Fruit fly (Drosophila melanogaster): ENCODE measurements around the gene Prim1.

Prim1 gene

DNA sequence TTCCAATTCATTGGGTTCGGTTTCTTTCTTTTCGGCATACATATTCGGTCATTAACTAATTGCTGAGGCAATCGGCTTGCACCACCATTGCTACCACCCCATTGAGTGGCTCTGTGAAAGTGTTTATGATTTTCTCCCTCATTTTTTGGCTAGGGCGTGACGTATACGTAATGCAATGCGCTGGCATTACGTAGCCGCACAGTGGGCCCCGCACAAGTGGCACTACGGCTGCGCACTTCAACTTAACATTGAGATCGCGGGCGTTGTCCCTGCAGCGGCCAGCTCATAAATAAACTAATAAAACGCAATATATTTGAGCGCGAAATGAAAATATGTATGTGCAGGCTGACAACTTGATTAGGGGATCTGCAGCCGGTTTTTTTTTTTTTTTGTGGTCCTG lies 8.7 kb upstream of the Prim1 start:
- TF ChIP-seq Rel (GFP tag; optimal IDR thresholded peaks at IDR 0.05) (no peak), Rel (tag; optimal IDR thresholded peaks at IDR 0.05) (no peak), Hr83 (GFP tag; optimal IDR thresholded peaks at IDR 0.05; ENCODE audit: poor library complexity, severe bottlenecking) (no peak)

DNA sequence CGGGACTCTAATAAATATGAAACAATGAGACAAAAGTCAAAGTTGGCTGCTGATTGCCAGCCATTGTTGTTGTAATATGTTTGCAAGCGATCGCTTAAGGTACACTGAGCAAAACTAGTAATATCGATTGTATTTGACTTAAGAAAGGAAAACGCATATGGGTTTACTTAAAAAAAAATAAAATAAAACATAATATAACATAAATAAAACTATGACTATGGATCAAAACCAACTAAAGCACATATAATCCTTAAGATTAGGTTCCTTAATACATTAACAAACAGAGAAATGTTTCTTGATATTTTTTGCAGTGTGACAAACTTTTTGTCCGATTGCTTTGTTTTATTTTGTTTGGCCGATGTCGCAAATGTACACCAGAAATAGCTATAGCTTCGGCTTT lies 6.5 kb upstream of the Prim1 start:
- TF ChIP-seq HLH106 (tag; optimal IDR thresholded peaks at IDR 0.05): no peak
- TF ChIP-seq CG9705 (GFP tag; optimal IDR thresholded peaks at IDR 0.05): no peak
- no peak for TF ChIP-seq Hr78 (GFP tag; optimal IDR thresholded peaks at IDR 0.05)
- TF ChIP-seq rgr (GFP tag; optimal IDR thresholded peaks at IDR 0.05): no peak
- TF ChIP-seq jim (GFP tag; optimal IDR thresholded peaks at IDR 0.05): no peak
- no peak for TF ChIP-seq woc (GFP tag; optimal IDR thresholded peaks at IDR 0.05)
- TF ChIP-seq Hnf4 (GFP tag; optimal IDR thresholded peaks at IDR 0.05): no peak
- no peak for TF ChIP-seq h (GFP tag; optimal IDR thresholded peaks at IDR 0.05)
- no peak for TF ChIP-seq foxo (GFP tag; optimal IDR thresholded peaks at IDR 0.05)
- TF ChIP-seq Abd-B (GFP tag; optimal IDR thresholded peaks at IDR 0.05): no peak
- TF ChIP-seq brk (GFP tag; optimal IDR thresholded peaks at IDR 0.05): no peak
- no peak for TF ChIP-seq pan (optimal IDR thresholded peaks at IDR 0.05)
- TF ChIP-seq dsf (GFP tag; optimal IDR thresholded peaks at IDR 0.05; ENCODE audit: borderline replicate concordance): no peak
- TF ChIP-seq CG32264 (GFP tag; optimal IDR thresholded peaks at IDR 0.05): no peak
- no peak for TF ChIP-seq br (GFP tag; optimal IDR thresholded peaks at IDR 0.05)
- TF ChIP-seq Sp1 (GFP tag; optimal IDR thresholded peaks at IDR 0.05): no peak
- TF ChIP-seq N (GFP tag; optimal IDR thresholded peaks at IDR 0.05): no peak

DNA sequence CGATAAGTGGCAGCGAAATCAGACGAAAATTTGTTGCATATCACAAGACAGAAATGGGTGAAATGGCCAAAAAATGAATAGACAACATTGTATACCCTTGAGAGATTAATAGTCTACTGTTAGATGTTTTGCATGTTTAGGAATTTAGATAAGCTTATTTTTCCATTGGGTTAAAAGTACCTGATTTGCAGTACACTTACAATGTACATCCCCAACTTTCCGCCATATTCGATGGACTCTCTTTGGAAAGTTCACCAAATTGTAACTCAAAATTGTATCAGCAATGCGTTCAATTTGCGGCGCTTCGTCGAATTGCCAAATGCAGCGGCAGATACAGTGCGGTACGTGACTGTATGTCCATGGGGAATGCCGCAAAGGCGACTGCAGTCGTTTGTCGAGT lies 5.8 kb upstream of the Prim1 start:
- TF ChIP-seq br (GFP tag; optimal IDR thresholded peaks at IDR 0.05): no peak
- TF ChIP-seq Mio (GFP tag; optimal IDR thresholded peaks at IDR 0.05): no peak
- TF ChIP-seq CG32264 (GFP tag; optimal IDR thresholded peaks at IDR 0.05): no peak
- no peak for TF ChIP-seq rgr (GFP tag; optimal IDR thresholded peaks at IDR 0.05)
- no peak for TF ChIP-seq psq (GFP tag; optimal IDR thresholded peaks at IDR 0.05)
- no peak for TF ChIP-seq sage (GFP tag; optimal IDR thresholded peaks at IDR 0.05)
- no peak for TF ChIP-seq Dif (GFP tag; optimal IDR thresholded peaks at IDR 0.05; ENCODE audit: partially characterized antibody)
- no peak for TF ChIP-seq Vsx2 (GFP tag; optimal IDR thresholded peaks at IDR 0.05; ENCODE audit: partially characterized antibody)

DNA sequence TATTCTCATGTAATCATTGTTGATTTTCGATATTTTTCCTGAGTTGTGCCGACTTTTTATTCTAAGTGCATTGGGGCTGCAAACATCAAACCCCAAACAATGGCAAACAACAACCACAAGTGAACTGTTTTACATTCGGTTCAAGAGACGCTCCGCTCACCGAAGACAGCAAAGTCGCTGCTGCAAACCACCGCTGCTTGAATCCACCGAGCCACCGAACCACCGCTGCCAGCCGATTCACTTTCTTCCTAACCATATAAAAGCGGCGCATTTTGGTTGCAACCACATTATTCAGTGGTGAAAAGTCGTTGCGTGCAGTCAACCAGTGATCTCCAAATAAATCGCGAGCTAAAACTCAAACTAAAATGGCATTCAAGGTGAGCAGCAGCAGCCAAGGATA lies 3.7 kb upstream of the Prim1 start, which contains the start of gene Cpr66Cb:
Cpr66Cb (plus strand) TSS at position 301 of the 400 bp plus-strand sequence.
- no peak for TF ChIP-seq brk (GFP tag; optimal IDR thresholded peaks at IDR 0.05)
- TF ChIP-seq Sp1 (GFP tag; optimal IDR thresholded peaks at IDR 0.05): no peak
- TF ChIP-seq jim (GFP tag; optimal IDR thresholded peaks at IDR 0.05): no peak
- no peak for TF ChIP-seq br (GFP tag; optimal IDR thresholded peaks at IDR 0.05)
- TF ChIP-seq Dif (GFP tag; optimal IDR thresholded peaks at IDR 0.05; ENCODE audit: partially characterized antibody): no peak
- no peak for TF ChIP-seq Vsx2 (GFP tag; optimal IDR thresholded peaks at IDR 0.05; ENCODE audit: partially characterized antibody)
- no peak for TF ChIP-seq Myc (optimal IDR thresholded peaks at IDR 0.05)
- TF ChIP-seq sv (GFP tag; optimal IDR thresholded peaks at IDR 0.05): no peak
- no peak for TF ChIP-seq dl (GFP tag; optimal IDR thresholded peaks at IDR 0.05; ENCODE audit: insufficient read depth in 1 of 2, partially characterized antibody in 2 of 2)
- TF ChIP-seq rgr (GFP tag; optimal IDR thresholded peaks at IDR 0.05): no peak
- TF ChIP-seq lola (GFP tag; optimal IDR thresholded peaks at IDR 0.05): no peak
- no peak for TF ChIP-seq CrebA (GFP tag; optimal IDR thresholded peaks at IDR 0.05; ENCODE audit: borderline replicate concordance)
- no peak for TF ChIP-seq CG32264 (GFP tag; optimal IDR thresholded peaks at IDR 0.05)
- no peak for TF ChIP-seq pan (optimal IDR thresholded peaks at IDR 0.05)
- no peak for TF ChIP-seq h (GFP tag; optimal IDR thresholded peaks at IDR 0.05)
- TF ChIP-seq woc (GFP tag; optimal IDR thresholded peaks at IDR 0.05): no peak
- no peak for TF ChIP-seq Mio (GFP tag; optimal IDR thresholded peaks at IDR 0.05)
- TF ChIP-seq dmrt93B (GFP tag; optimal IDR thresholded peaks at IDR 0.05): no peak

DNA sequence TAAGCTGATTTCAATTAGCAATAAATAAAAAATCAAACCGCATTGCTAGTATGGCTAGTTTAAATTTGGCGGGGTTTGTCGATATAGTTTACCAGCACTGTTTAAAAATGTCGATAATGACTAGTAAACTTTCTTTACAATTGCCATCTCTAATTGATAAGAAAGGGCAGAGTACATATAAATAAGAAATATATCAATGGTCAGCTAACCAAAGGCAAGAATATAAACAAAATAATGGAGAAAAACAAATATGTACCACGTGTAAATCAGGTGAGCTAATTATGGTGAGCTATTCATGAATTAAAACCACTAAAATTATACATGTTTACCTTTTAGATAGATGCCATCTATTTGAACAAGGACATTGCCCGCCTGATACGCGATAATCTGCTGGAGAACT lies 1.2 kb upstream of the Prim1 start, which contains the start of gene Pex2:
Pex2 (plus strand) TSS at position 131 of the 400 bp plus-strand sequence.
- TF ChIP-seq psq (GFP tag; optimal IDR thresholded peaks at IDR 0.05): peak; percentile 22
- TF ChIP-seq Jra (GFP tag; optimal IDR thresholded peaks at IDR 0.05): peak; percentile 9
- TF ChIP-seq fru (GFP tag; optimal IDR thresholded peaks at IDR 0.05): peak; percentile 34
- TF ChIP-seq Vsx2 (GFP tag; optimal IDR thresholded peaks at IDR 0.05; ENCODE audit: partially characterized antibody): no peak
- TF ChIP-seq rgr (GFP tag; optimal IDR thresholded peaks at IDR 0.05): no peak
- no peak for TF ChIP-seq br (GFP tag; optimal IDR thresholded peaks at IDR 0.05)
- TF ChIP-seq sv (GFP tag; optimal IDR thresholded peaks at IDR 0.05): no peak
- TF ChIP-seq jim (GFP tag; optimal IDR thresholded peaks at IDR 0.05): no peak
- TF ChIP-seq Mio (GFP tag; optimal IDR thresholded peaks at IDR 0.05): no peak
- no peak for TF ChIP-seq CrebA (GFP tag; optimal IDR thresholded peaks at IDR 0.05; ENCODE audit: borderline replicate concordance)
- TF ChIP-seq usp (GFP tag; optimal IDR thresholded peaks at IDR 0.05): no peak
- no peak for TF ChIP-seq N (GFP tag; optimal IDR thresholded peaks at IDR 0.05)
- TF ChIP-seq GATAd (GFP tag; optimal IDR thresholded peaks at IDR 0.05): peak; percentile 30
- no peak for TF ChIP-seq Sp1 (GFP tag; optimal IDR thresholded peaks at IDR 0.05)
- TF ChIP-seq sage (GFP tag; optimal IDR thresholded peaks at IDR 0.05): peak; percentile 33
- TF ChIP-seq Dfd (GFP tag; optimal IDR thresholded peaks at IDR 0.05): no peak
- TF ChIP-seq dsf (GFP tag; optimal IDR thresholded peaks at IDR 0.05; ENCODE audit: borderline replicate concordance): no peak
- TF ChIP-seq pan (optimal IDR thresholded peaks at IDR 0.05): no peak
- TF ChIP-seq h (GFP tag; optimal IDR thresholded peaks at IDR 0.05): no peak
- TF ChIP-seq ey (GFP tag; optimal IDR thresholded peaks at IDR 0.05): no peak
- peak; percentile 21 for TF ChIP-seq OdsH (GFP tag; optimal IDR thresholded peaks at IDR 0.05)
- TF ChIP-seq HLH106 (tag; optimal IDR thresholded peaks at IDR 0.05): peak; percentile 9
- TF ChIP-seq brk (GFP tag; optimal IDR thresholded peaks at IDR 0.05): peak; percentile 60
- peak; percentile 75 for TF ChIP-seq Hnf4 (GFP tag; optimal IDR thresholded peaks at IDR 0.05)
